Worm (Caenorhabditis elegans) whole organism, young adult: Measurements from ENCODE around the gene R07A4.4.

ENCODE experiments used
- B0019.2 ChIP-seq: fragments of 200-800 bp; sonication (Bioruptor generic); conservative IDR thresholded peaks from 2 replicates; pipeline ENCODE4 v1.3.6; 2022; ENCODE audit warnings: missing genetic modification reagents, missing genetic modification characterization, missing compliant biosample characterization
- B0336.3 ChIP-seq: fragments of 200-800 bp; sonication (Bioruptor generic); IDR thresholded peaks from 2 replicates; pipeline ENCODE4 v1.3.6; 2022; ENCODE audit warnings: missing genetic modification characterization, missing compliant biosample characterization
- C06A6.2 ChIP-seq: fragments of 200-800 bp; sonication (Bioruptor generic); conservative IDR thresholded peaks from 2 replicates; pipeline ENCODE4 v1.3.6; 2022; ENCODE audit warnings: missing genetic modification characterization, missing compliant biosample characterization
- C17E4.6 ChIP-seq: fragments of 200-800 bp; sonication (Bioruptor generic); IDR thresholded peaks from 2 replicates; pipeline ENCODE4 v1.3.6; 2022; ENCODE audit warnings: missing genetic modification reagents, missing genetic modification characterization, missing compliant biosample characterization
- F22D6.2 ChIP-seq: sonication (generic microtip); optimal IDR thresholded peaks from 2 replicates; lab custom pipeline; 2016; ENCODE audit warnings: mild to moderate bottlenecking, missing genetic modification characterization, missing compliant biosample characterization
- F37B4.10 ChIP-seq: fragments of 200-800 bp; sonication (Bioruptor generic); IDR thresholded peaks from 2 replicates; pipeline ENCODE4 v1.3.6; 2022; ENCODE audit warnings: missing genetic modification characterization, missing compliant biosample characterization
- F39B2.1 ChIP-seq: fragments of 200-800 bp; sonication (Bioruptor generic); IDR thresholded peaks from 2 replicates; pipeline ENCODE4 v1.3.6; 2022; ENCODE audit warnings: missing genetic modification reagents, missing genetic modification characterization, missing compliant biosample characterization
- F55B11.4 ChIP-seq: sonication (generic microtip); optimal IDR thresholded peaks from 2 replicates; lab custom pipeline; 2016; ENCODE audit warnings: missing compliant biosample characterization, missing genetic modification characterization, borderline replicate concordance; ENCODE audit not compliant: insufficient read depth
- F57C9.4 ChIP-seq: sonication (generic microtip); optimal IDR thresholded peaks from 2 replicates; lab custom pipeline; 2017; ENCODE audit warnings: mild to moderate bottlenecking, missing genetic modification characterization, missing compliant biosample characterization
- K11D2.4 ChIP-seq: fragments of 200-800 bp; sonication (Bioruptor generic); IDR thresholded peaks from 2 replicates; pipeline ENCODE4 v1.3.6; 2022; ENCODE audit warnings: missing genetic modification reagents, missing genetic modification characterization, missing compliant biosample characterization
- Y56A3A.18 ChIP-seq: fragments of 200-800 bp; sonication (Bioruptor generic); IDR thresholded peaks from 2 replicates; pipeline ENCODE4 v1.3.6; 2022; ENCODE audit warnings: missing genetic modification reagents, missing genetic modification characterization, missing compliant biosample characterization
- Y67H2A.10 ChIP-seq: fragments of 200-800 bp; sonication (Bioruptor generic); conservative IDR thresholded peaks from 2 replicates; pipeline ENCODE4 v1.3.6; 2022; ENCODE audit warnings: missing genetic modification reagents, missing genetic modification characterization, missing compliant biosample characterization
- akir-1 ChIP-seq: fragments of 200-800 bp; sonication (Bioruptor generic); optimal IDR thresholded peaks from 2 replicates; lab custom pipeline; 2018; ENCODE audit warnings: mild to moderate bottlenecking, missing genetic modification characterization, moderate library complexity, missing compliant biosample characterization
- attf-3 ChIP-seq: fragments of 200-800 bp; sonication (Bioruptor generic); conservative IDR thresholded peaks from 2 replicates; pipeline ENCODE4 v1.3.6; 2022; ENCODE audit warnings: missing genetic modification reagents, missing genetic modification characterization, missing compliant biosample characterization
- attf-5 ChIP-seq: fragments of 200-800 bp; sonication (Bioruptor generic); optimal IDR thresholded peaks from 2 replicates; lab custom pipeline; 2018; ENCODE audit warnings: mild to moderate bottlenecking, missing genetic modification characterization, missing compliant biosample characterization
- ceh-27 ChIP-seq: fragments of 200-800 bp; sonication (Bioruptor generic); optimal IDR thresholded peaks from 2 replicates; lab custom pipeline; 2018; ENCODE audit warnings: mild to moderate bottlenecking, missing genetic modification characterization, moderate library complexity, missing compliant biosample characterization
- ceh-40 ChIP-seq: fragments of 200-800 bp; sonication (Bioruptor generic); IDR thresholded peaks from 2 replicates; pipeline ENCODE4 v1.3.6; 2022; ENCODE audit warnings: missing genetic modification characterization, missing compliant biosample characterization
- ceh-91 ChIP-seq: fragments of 200-800 bp; sonication (Bioruptor generic); IDR thresholded peaks from 2 replicates; pipeline ENCODE4 v1.3.6; 2022; ENCODE audit warnings: missing genetic modification reagents, missing genetic modification characterization, missing compliant biosample characterization
- dox-1 ChIP-seq: fragments of 200-800 bp; sonication (Bioruptor generic); IDR thresholded peaks from 2 replicates; pipeline ENCODE4 v1.3.6; 2022; ENCODE audit warnings: missing genetic modification reagents, missing genetic modification characterization, missing compliant biosample characterization
- dpl-1 ChIP-seq: fragments of 150-350 bp; optimal IDR thresholded peaks from 2 replicates; lab custom pipeline; 2014; ENCODE audit warnings: missing biosample characterization, missing genetic modification reagents, missing genetic modification characterization
- efl-1 ChIP-seq: fragments of 150-350 bp; optimal IDR thresholded peaks from 2 replicates; lab custom pipeline; 2014; ENCODE audit warnings: missing biosample characterization, missing genetic modification reagents, missing genetic modification characterization
- egrh-3 ChIP-seq: fragments of 200-800 bp; sonication (Bioruptor generic); IDR thresholded peaks from 2 replicates; pipeline ENCODE4 v1.3.6; 2022; ENCODE audit warnings: missing genetic modification reagents, missing genetic modification characterization, missing compliant biosample characterization
- hlh-26 ChIP-seq: fragments of 200-800 bp; sonication (Bioruptor generic); conservative IDR thresholded peaks from 2 replicates; pipeline ENCODE4 v1.3.6; 2022; ENCODE audit warnings: missing genetic modification reagents, missing genetic modification characterization, missing compliant biosample characterization
- hmg-1.2 ChIP-seq: fragments of 200-800 bp; sonication (Bioruptor generic); IDR thresholded peaks from 2 replicates; pipeline ENCODE4 v1.3.6; 2022; ENCODE audit warnings: missing genetic modification reagents, missing genetic modification characterization, missing compliant biosample characterization
- hmg-20 ChIP-seq: fragments of 200-800 bp; sonication (Bioruptor generic); IDR thresholded peaks from 2 replicates; pipeline ENCODE4 v1.3.6; 2022; ENCODE audit warnings: missing genetic modification reagents, missing genetic modification characterization, missing compliant biosample characterization
- hrde-1 ChIP-seq: sonication (generic microtip); optimal IDR thresholded peaks from 2 replicates; lab custom pipeline; 2016; ENCODE audit warnings: missing genetic modification characterization, mild to moderate bottlenecking, missing compliant biosample characterization, moderate library complexity, missing genotype, missing genetic modification reagents, borderline replicate concordance
- let-607 ChIP-seq, 2 experiments: fragments of 200-800 bp in 1 of 2; sonication (Bioruptor generic) in 1 of 2; sonication (generic microtip) in 1 of 2; optimal IDR thresholded peaks; 2 replicates each; lab custom pipeline; 2016 to 2018; ENCODE audit warnings: mild to moderate bottlenecking in 2 of 2, missing compliant biosample characterization in 2 of 2, missing genetic modification characterization in 2 of 2, moderate library complexity in 2 of 2, missing genotype in 1 of 2
- lsy-27 ChIP-seq: sonication (generic microtip); optimal IDR thresholded peaks from 2 replicates; lab custom pipeline; 2017; ENCODE audit warnings: missing genetic modification characterization, mild to moderate bottlenecking, missing compliant biosample characterization, antibody characterized with exemption, missing genotype, borderline replicate concordance; ENCODE audit not compliant: insufficient read depth
- madf-3 ChIP-seq: fragments of 200-800 bp; sonication (Bioruptor generic); IDR thresholded peaks from 2 replicates; pipeline ENCODE4 v1.3.6; 2022; ENCODE audit warnings: missing genetic modification reagents, missing genetic modification characterization, missing compliant biosample characterization
- madf-6 ChIP-seq: fragments of 200-800 bp; sonication (Bioruptor generic); IDR thresholded peaks from 2 replicates; pipeline ENCODE4 v1.3.6; 2022; ENCODE audit warnings: missing genetic modification reagents, missing genetic modification characterization, missing compliant biosample characterization
- mel-28 ChIP-seq: sonication (generic microtip); optimal IDR thresholded peaks from 2 replicates; lab custom pipeline; 2016; ENCODE audit warnings: borderline replicate concordance, mild to moderate bottlenecking, missing genetic modification characterization, missing compliant biosample characterization
- mes-4 ChIP-seq: sonication (generic microtip); optimal IDR thresholded peaks from 2 replicates; lab custom pipeline; 2016; ENCODE audit warnings: missing genotype, missing genetic modification characterization, missing compliant biosample characterization
- nfya-1 ChIP-seq: sonication (generic microtip); optimal IDR thresholded peaks from 2 replicates; lab custom pipeline; 2017; ENCODE audit warnings: antibody characterized with exemption, missing compliant biosample characterization, missing genetic modification characterization, borderline replicate concordance; ENCODE audit not compliant: insufficient read depth
- nhr-179 ChIP-seq: sonication (generic microtip); optimal IDR thresholded peaks from 2 replicates; lab custom pipeline; 2016; ENCODE audit warnings: mild to moderate bottlenecking, missing genetic modification characterization, missing compliant biosample characterization
- pha-4 ChIP-seq: fragments of 150-350 bp; sonication (generic microtip); optimal IDR thresholded peaks from 2 replicates; lab custom pipeline; 2014; ENCODE audit warnings: missing biosample characterization, missing genetic modification reagents, missing genetic modification characterization
- rec-8 ChIP-seq, 2 experiments: sonication (generic microtip); optimal IDR thresholded peaks; 2 replicates each; lab custom pipeline; 2016; ENCODE audit warnings: mild to moderate bottlenecking in 2 of 2, missing genetic modification characterization in 2 of 2, missing genetic modification reagents in 2 of 2, missing genotype in 2 of 2, missing biosample characterization in 1 of 2, missing compliant biosample characterization in 1 of 2, moderate library complexity in 1 of 2
- rpc-1 ChIP-seq, 2 experiments: fragments of 150-350 bp in 1 of 2; sonication (generic microtip) in 1 of 2; optimal IDR thresholded peaks; 2 replicates each; lab custom pipeline; 2014 to 2018; ENCODE audit warnings: missing biosample characterization in 1 of 2, missing genetic modification characterization in 1 of 2, missing genetic modification reagents in 1 of 2, missing genotype in 1 of 2
- snpc-3.4 ChIP-seq: sonication (generic microtip); optimal IDR thresholded peaks from 2 replicates; lab custom pipeline; 2017; ENCODE audit warnings: missing genetic modification characterization, mild to moderate bottlenecking, missing compliant biosample characterization, antibody characterized with exemption, moderate library complexity, missing genotype, missing genetic modification reagents
- snpc-4 ChIP-seq, 5 experiments: fragments of 150-350 bp in 1 of 5; sonication (generic microtip) in 4 of 5; optimal IDR thresholded peaks; 2 replicates each; lab custom pipeline; 2014 to 2018; ENCODE audit warnings: missing genetic modification characterization in 5 of 5, missing biosample characterization in 3 of 5, antibody characterized with exemption in 2 of 5, mild to moderate bottlenecking in 2 of 5, missing compliant biosample characterization in 2 of 5, missing genotype in 2 of 5, moderate library complexity in 2 of 5, missing genetic modification reagents in 1 of 5
- somi-1 ChIP-seq: fragments of 200-800 bp; sonication (Bioruptor generic); optimal IDR thresholded peaks from 2 replicates; lab custom pipeline; 2018; ENCODE audit warnings: mild to moderate bottlenecking, missing genetic modification characterization, missing compliant biosample characterization
- tbp1 ChIP-seq: fragments of 200-800 bp; sonication (Bioruptor generic); optimal IDR thresholded peaks from 2 replicates; lab custom pipeline; 2018; ENCODE audit warnings: mild to moderate bottlenecking, missing genetic modification characterization, missing compliant biosample characterization
- tbx-9 ChIP-seq: sonication (generic microtip); optimal IDR thresholded peaks from 2 replicates; lab custom pipeline; 2016; ENCODE audit warnings: borderline replicate concordance, missing genetic modification characterization, inconsistent platforms, missing compliant biosample characterization
- unc-130 ChIP-seq: sonication (generic microtip); optimal IDR thresholded peaks from 2 replicates; lab custom pipeline; 2016; ENCODE audit warnings: missing genetic modification reagents, missing genetic modification characterization, missing compliant biosample characterization
- xnd-1 ChIP-seq: sonication (generic microtip); optimal IDR thresholded peaks from 2 replicates; lab custom pipeline; 2016; ENCODE audit warnings: missing genotype, missing genetic modification reagents, missing genetic modification characterization, missing compliant biosample characterization
- ztf-28 ChIP-seq: fragments of 200-800 bp; sonication (Bioruptor generic); IDR thresholded peaks from 2 replicates; pipeline ENCODE4 v1.3.6; 2022; ENCODE audit warnings: missing genetic modification reagents, missing genetic modification characterization, missing compliant biosample characterization
- ztf-3 ChIP-seq: fragments of 200-800 bp; sonication (Bioruptor generic); optimal IDR thresholded peaks from 2 replicates; lab custom pipeline; 2018; ENCODE audit warnings: mild to moderate bottlenecking, missing genetic modification characterization, missing compliant biosample characterization

R07A4.4 gene

DNA sequence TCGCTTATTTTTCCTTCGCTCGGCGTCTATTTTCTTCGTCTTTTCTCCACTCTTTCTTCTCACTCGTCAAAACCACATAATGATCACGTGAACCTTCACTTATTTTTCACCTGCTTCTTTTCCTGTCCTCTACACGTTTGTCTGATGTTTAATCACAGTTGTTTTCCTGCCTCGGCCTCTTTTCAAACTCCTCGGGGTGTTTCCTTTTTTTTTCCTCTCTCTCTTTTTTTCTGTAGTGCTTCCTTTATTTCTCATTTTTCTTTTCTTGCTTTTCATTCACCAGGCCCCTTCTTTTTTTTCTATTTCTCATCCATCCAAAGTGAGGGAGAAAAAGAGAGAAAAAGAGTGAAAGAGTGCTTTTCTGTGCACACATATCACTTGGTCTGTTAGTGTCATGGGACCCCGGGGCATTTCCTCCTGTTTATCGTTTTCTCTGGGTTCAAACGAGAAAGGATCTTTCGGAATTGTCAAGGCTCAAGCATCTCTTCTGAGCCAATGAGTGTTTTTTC, 13.5 kb upstream of the R07A4.4 start (continued):
- TF ChIP-seq xnd-1 (tag; lab: Kevin White, UChicago) (no peak), C06A6.2 (GFP tag; lab: Robert Waterston, UW) (peak; percentile 75), snpc-4 (GFP tag; optimal IDR thresholded peaks at IDR 0.05; lab: Kevin White, UChicago) (no peak), snpc-4 (tag; optimal IDR thresholded peaks at IDR 0.05; lab: Kevin White, UChicago) (peak in 3 of 4 experiments; percentile 30 to 43 (median 34)), attf-3 (GFP tag; lab: Robert Waterston, UW) (no peak), hmg-1.2 (GFP tag; lab: Robert Waterston, UW) (peak; percentile 54; the same call in 1 of the 2 replicates), rpc-1 (optimal IDR thresholded peaks at IDR 0.05; lab: Kevin White, UChicago) (no peak), rpc-1 (tag; optimal IDR thresholded peaks at IDR 0.05; lab: Kevin White, UChicago) (no peak), egrh-3 (no peak), C17E4.6 (GFP tag; lab: Robert Waterston, UW) (no peak), lsy-27 (no peak), hlh-26 (GFP tag; lab: Robert Waterston, UW) (no peak), B0019.2 (no peak), ceh-91 (GFP tag; lab: Robert Waterston, UW) (no peak), hmg-20 (GFP tag; lab: Robert Waterston, UW) (no peak), ceh-40 (no peak), akir-1 (GFP tag; lab: Kevin White, UChicago) (no peak), madf-3 (GFP tag; lab: Robert Waterston, UW) (no peak), mes-4 (tag; lab: Kevin White, UChicago) (no peak), ztf-28 (no peak), nfya-1 (tag; lab: Kevin White, UChicago) (no peak), dox-1 (peak; percentile 57), rec-8 (tag; optimal IDR thresholded peaks at IDR 0.05; lab: Kevin White, UChicago) (no peak), snpc-3.4 (tag; lab: Kevin White, UChicago) (no peak), efl-1 (GFP tag; lab: Kevin White, UChicago) (no peak), somi-1 (peak; percentile 98), tbx-9 (no peak), F55B11.4 (tag; lab: Kevin White, UChicago) (no peak), attf-5 (GFP tag; lab: Kevin White, UChicago) (peak; percentile 74), nhr-179 (tag; lab: Kevin White, UChicago) (no peak), B0336.3 (GFP tag; lab: Robert Waterston, UW) (peak; percentile 59; the same call in 1 of the 2 replicates), ztf-3 (no peak), K11D2.4 (GFP tag; lab: Robert Waterston, UW) (peak; percentile 72), pha-4 (tag; lab: Kevin White, UChicago) (no peak), F37B4.10 (GFP tag; lab: Robert Waterston, UW) (no peak), F39B2.1 (GFP tag; lab: Robert Waterston, UW) (no peak), F22D6.2 (peak; percentile 71), Y56A3A.18 (no peak), unc-130 (GFP tag; lab: Kevin White, UChicago) (no peak), ceh-27 (GFP tag; lab: Kevin White, UChicago) (no peak), let-607 (tag; optimal IDR thresholded peaks at IDR 0.05; lab: Kevin White, UChicago) (no peak), tbp1 (GFP tag; lab: Kevin White, UChicago) (peak; percentile 49), F57C9.4 (tag; lab: Kevin White, UChicago) (no peak), dpl-1 (no peak), hrde-1 (tag; lab: Kevin White, UChicago) (no peak), Y67H2A.10 (GFP tag; lab: Robert Waterston, UW) (no peak), mel-28 (tag; lab: Kevin White, UChicago) (no peak), madf-6 (GFP tag; lab: Robert Waterston, UW) (no peak)
